Worm (Caenorhabditis elegans) whole organism, young adult: ENCODE measurements around the gene C50C3.12.

Source experiments
- B0019.2 ChIP-seq: fragments of 200-800 bp; sonication (Bioruptor generic); conservative IDR thresholded peaks from 2 replicates; pipeline ENCODE4 v1.3.6; 2022; ENCODE audit warnings: missing genetic modification reagents, missing genetic modification characterization, missing compliant biosample characterization
- B0261.1 ChIP-seq: sonication (generic microtip); optimal IDR thresholded peaks from 2 replicates; lab custom pipeline; 2016; ENCODE audit warnings: mild to moderate bottlenecking, missing genetic modification characterization, moderate library complexity, missing compliant biosample characterization
- C06A6.2 ChIP-seq: fragments of 200-800 bp; sonication (Bioruptor generic); conservative IDR thresholded peaks from 2 replicates; pipeline ENCODE4 v1.3.6; 2022; ENCODE audit warnings: missing genetic modification characterization, missing compliant biosample characterization
- C17E4.6 ChIP-seq: fragments of 200-800 bp; sonication (Bioruptor generic); IDR thresholded peaks from 2 replicates; pipeline ENCODE4 v1.3.6; 2022; ENCODE audit warnings: missing genetic modification reagents, missing genetic modification characterization, missing compliant biosample characterization
- D2030.7 ChIP-seq: fragments of 200-800 bp; sonication (Bioruptor generic); IDR thresholded peaks from 2 replicates; pipeline ENCODE4 v1.3.6; 2022; ENCODE audit warnings: missing genetic modification reagents, missing genetic modification characterization, missing compliant biosample characterization
- F23B12.7 ChIP-seq: sonication (generic microtip); optimal IDR thresholded peaks from 2 replicates; lab custom pipeline; 2017; ENCODE audit warnings: missing genetic modification characterization, mild to moderate bottlenecking, missing compliant biosample characterization, antibody characterized with exemption, moderate library complexity; ENCODE audit not compliant: insufficient read depth
- F49E8.2 ChIP-seq: sonication (generic microtip); optimal IDR thresholded peaks from 3 replicates; lab custom pipeline; 2017; ENCODE audit warnings: missing genetic modification characterization, mild to moderate bottlenecking, missing compliant biosample characterization, antibody characterized with exemption, moderate library complexity; ENCODE audit not compliant: insufficient read depth
- F57A8.1 ChIP-seq: fragments of 200-800 bp; sonication (Bioruptor generic); optimal IDR thresholded peaks from 2 replicates; lab custom pipeline; 2018; ENCODE audit warnings: mild to moderate bottlenecking, missing genetic modification characterization, moderate library complexity, missing compliant biosample characterization
- F57C9.4 ChIP-seq: sonication (generic microtip); optimal IDR thresholded peaks from 2 replicates; lab custom pipeline; 2017; ENCODE audit warnings: mild to moderate bottlenecking, missing genetic modification characterization, missing compliant biosample characterization
- K12H6.12 ChIP-seq: fragments of 200-800 bp; sonication (Bioruptor generic); optimal IDR thresholded peaks from 2 replicates; lab custom pipeline; 2018; ENCODE audit warnings: mild to moderate bottlenecking, missing genetic modification characterization, missing compliant biosample characterization
- Y53G8AR.9 ChIP-seq: fragments of 200-800 bp; sonication (Bioruptor generic); conservative IDR thresholded peaks from 2 replicates; pipeline ENCODE4 v1.3.6; 2022; ENCODE audit warnings: missing genetic modification reagents, missing genetic modification characterization, missing compliant biosample characterization
- Y79H2A.3 ChIP-seq: fragments of 200-800 bp; sonication (Bioruptor generic); conservative IDR thresholded peaks from 2 replicates; pipeline ENCODE4 v1.3.6; 2022; ENCODE audit warnings: missing genetic modification reagents, missing genetic modification characterization, missing compliant biosample characterization
- attf-6 ChIP-seq: fragments of 200-800 bp; sonication (Bioruptor generic); IDR thresholded peaks from 2 replicates; pipeline ENCODE4 v1.3.6; 2022; ENCODE audit warnings: missing genetic modification reagents, missing genetic modification characterization, missing compliant biosample characterization
- cebp-1 ChIP-seq, 2 experiments: fragments of 200-800 bp in 1 of 2; sonication (Bioruptor generic) in 1 of 2; sonication (generic microtip) in 1 of 2; IDR thresholded peaks in 1 of 2; optimal IDR thresholded peaks in 1 of 2; 2 replicates each; pipeline versions ENCODE4 v1.3.6 to Lab custom; 2017 to 2022; ENCODE audit warnings: missing compliant biosample characterization in 2 of 2, missing genetic modification characterization in 2 of 2, mild to moderate bottlenecking in 1 of 2, missing genetic modification reagents in 1 of 2, moderate library complexity in 1 of 2
- ceh-100 ChIP-seq: fragments of 200-800 bp; sonication (Bioruptor generic); IDR thresholded peaks from 2 replicates; pipeline ENCODE4 v1.3.6; 2022; ENCODE audit warnings: missing genetic modification reagents, missing genetic modification characterization, missing compliant biosample characterization
- ceh-27 ChIP-seq: fragments of 200-800 bp; sonication (Bioruptor generic); optimal IDR thresholded peaks from 2 replicates; lab custom pipeline; 2018; ENCODE audit warnings: mild to moderate bottlenecking, missing genetic modification characterization, moderate library complexity, missing compliant biosample characterization
- ceh-58 ChIP-seq: fragments of 200-800 bp; sonication (Bioruptor generic); IDR thresholded peaks from 2 replicates; pipeline ENCODE4 v1.3.6; 2022; ENCODE audit warnings: missing genetic modification characterization, missing compliant biosample characterization
- chd-7 ChIP-seq: sonication (generic microtip); optimal IDR thresholded peaks from 2 replicates; lab custom pipeline; 2016; ENCODE audit warnings: mild to moderate bottlenecking, missing genetic modification characterization, moderate library complexity, missing compliant biosample characterization
- die-1 ChIP-seq: sonication (generic microtip); optimal IDR thresholded peaks from 2 replicates; lab custom pipeline; 2016; ENCODE audit warnings: missing genotype, mild to moderate bottlenecking, missing genetic modification characterization, missing compliant biosample characterization
- ekl-4 ChIP-seq: fragments of 200-800 bp; sonication (Bioruptor generic); IDR thresholded peaks from 2 replicates; pipeline ENCODE4 v1.3.6; 2022; ENCODE audit warnings: missing genetic modification reagents, missing genetic modification characterization, missing compliant biosample characterization
- ets-4 ChIP-seq: fragments of 200-800 bp; sonication (Bioruptor generic); optimal IDR thresholded peaks from 2 replicates; lab custom pipeline; 2018; ENCODE audit warnings: mild to moderate bottlenecking, missing genetic modification characterization, missing compliant biosample characterization
- fkh-3 ChIP-seq: sonication (generic microtip); optimal IDR thresholded peaks from 2 replicates; lab custom pipeline; 2016; ENCODE audit warnings: mild to moderate bottlenecking, missing genetic modification characterization, missing compliant biosample characterization
- hsf-1 ChIP-seq: fragments of 200-800 bp; sonication (Bioruptor generic); IDR thresholded peaks from 2 replicates; pipeline ENCODE4 v1.3.6; 2022; ENCODE audit warnings: missing genetic modification reagents, missing genetic modification characterization, missing compliant biosample characterization
- lin-40 ChIP-seq: sonication (generic microtip); optimal IDR thresholded peaks from 2 replicates; lab custom pipeline; 2016; ENCODE audit warnings: missing genetic modification characterization, mild to moderate bottlenecking, missing compliant biosample characterization, missing genotype, missing genetic modification reagents
- lin-54 ChIP-seq: fragments of 200-800 bp; sonication (Bioruptor generic); optimal IDR thresholded peaks from 2 replicates; lab custom pipeline; 2018; ENCODE audit warnings: mild to moderate bottlenecking, missing genetic modification characterization, missing compliant biosample characterization
- lir-1 ChIP-seq: fragments of 200-800 bp; sonication (Bioruptor generic); conservative IDR thresholded peaks from 2 replicates; pipeline ENCODE4 v1.3.6; 2022; ENCODE audit warnings: missing genetic modification reagents, missing genetic modification characterization, missing compliant biosample characterization
- madf-6 ChIP-seq: fragments of 200-800 bp; sonication (Bioruptor generic); IDR thresholded peaks from 2 replicates; pipeline ENCODE4 v1.3.6; 2022; ENCODE audit warnings: missing genetic modification reagents, missing genetic modification characterization, missing compliant biosample characterization
- madf-8 ChIP-seq: fragments of 200-800 bp; sonication (Bioruptor generic); conservative IDR thresholded peaks from 2 replicates; pipeline ENCODE4 v1.3.6; 2022; ENCODE audit warnings: missing genetic modification reagents, missing genetic modification characterization, missing compliant biosample characterization
- mes-4 ChIP-seq: sonication (generic microtip); optimal IDR thresholded peaks from 2 replicates; lab custom pipeline; 2016; ENCODE audit warnings: missing genotype, missing genetic modification characterization, missing compliant biosample characterization
- nfyb-1 ChIP-seq: fragments of 200-800 bp; sonication (Bioruptor generic); IDR thresholded peaks from 2 replicates; pipeline ENCODE4 v1.3.6; 2022; ENCODE audit warnings: missing genetic modification reagents, missing genetic modification characterization, missing compliant biosample characterization
- pbrm-1 ChIP-seq: fragments of 200-800 bp; sonication (Bioruptor generic); IDR thresholded peaks from 2 replicates; pipeline ENCODE4 v1.3.6; 2022; ENCODE audit warnings: missing genetic modification reagents, missing genetic modification characterization, missing compliant biosample characterization
- pha-4 ChIP-seq: fragments of 150-350 bp; sonication (generic microtip); optimal IDR thresholded peaks from 2 replicates; lab custom pipeline; 2014; ENCODE audit warnings: missing biosample characterization, missing genetic modification reagents, missing genetic modification characterization
- snpc-1.3 ChIP-seq: sonication (generic microtip); optimal IDR thresholded peaks from 2 replicates; lab custom pipeline; 2017; ENCODE audit warnings: missing genetic modification characterization, mild to moderate bottlenecking, missing compliant biosample characterization, antibody characterized with exemption, moderate library complexity, missing genotype, missing genetic modification reagents; ENCODE audit not compliant: insufficient read depth
- snpc-4 ChIP-seq, 5 experiments: fragments of 150-350 bp in 1 of 5; sonication (generic microtip) in 4 of 5; optimal IDR thresholded peaks; 2 replicates each; lab custom pipeline; 2014 to 2018; ENCODE audit warnings: missing genetic modification characterization in 5 of 5, missing biosample characterization in 3 of 5, antibody characterized with exemption in 2 of 5, mild to moderate bottlenecking in 2 of 5, missing compliant biosample characterization in 2 of 5, missing genotype in 2 of 5, moderate library complexity in 2 of 5, missing genetic modification reagents in 1 of 5
- tlf-1 ChIP-seq: fragments of 200-800 bp; sonication (Bioruptor generic); optimal IDR thresholded peaks from 2 replicates; lab custom pipeline; 2018; ENCODE audit warnings: mild to moderate bottlenecking, missing genetic modification characterization, missing compliant biosample characterization
- zfh-2 ChIP-seq: fragments of 200-800 bp; sonication (Bioruptor generic); conservative IDR thresholded peaks from 2 replicates; pipeline ENCODE4 v1.3.6; 2022; ENCODE audit warnings: missing genetic modification reagents, missing genetic modification characterization, missing compliant biosample characterization
- ztf-18 ChIP-seq: sonication (generic microtip); optimal IDR thresholded peaks from 2 replicates; lab custom pipeline; 2016; ENCODE audit warnings: missing genotype, mild to moderate bottlenecking, missing genetic modification characterization, missing compliant biosample characterization

The C50C3.12 gene

DNA sequence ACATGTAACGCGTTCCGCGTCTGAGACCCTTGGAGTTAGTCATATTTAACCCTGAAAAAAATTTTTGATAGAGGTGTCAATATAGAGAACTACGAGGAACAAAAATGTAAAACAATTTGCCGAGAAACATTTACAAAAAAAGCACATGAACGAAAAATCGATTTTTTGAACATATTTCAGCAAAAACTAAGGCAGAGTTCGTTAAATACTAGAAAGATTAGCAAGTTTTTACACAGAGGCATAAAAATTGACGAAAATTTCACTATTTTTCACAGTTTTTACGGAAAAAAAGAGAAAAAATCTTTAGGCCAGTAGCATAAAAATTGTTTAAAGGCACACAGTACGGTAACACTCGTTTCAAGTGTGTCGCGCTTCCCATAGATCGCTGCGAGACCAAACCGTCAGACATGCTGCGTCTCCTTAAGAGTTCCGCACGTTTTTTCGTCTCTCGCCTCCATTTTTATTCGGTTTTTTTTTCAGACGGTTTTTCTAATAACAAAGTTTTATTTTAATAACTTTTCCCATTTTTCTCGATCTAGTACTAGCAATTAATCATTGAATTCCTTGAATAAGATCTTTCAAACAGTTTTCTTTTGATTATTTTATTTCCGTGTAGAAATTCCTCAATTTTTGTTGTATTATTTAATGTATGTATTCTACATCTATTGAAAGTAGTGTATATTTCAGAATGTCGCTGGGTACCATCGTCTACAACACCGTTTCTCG, 46.0 kb upstream of the C50C3.12 start, which contains the start of the genes rpl-21 and C14B9.10 (continued):
- peak; percentile 20; the same call in 1 of the 2 replicates for TF ChIP-seq lir-1 (GFP tag; lab: Robert Waterston, UW)
- TF ChIP-seq C06A6.2 (GFP tag; lab: Robert Waterston, UW): no peak
- TF ChIP-seq die-1 (tag; lab: Kevin White, UChicago): no peak
- peak; percentile 46 for TF ChIP-seq lin-40 (tag; lab: Kevin White, UChicago)
- peak; percentile 82 for TF ChIP-seq F49E8.2
- TF ChIP-seq madf-8 (GFP tag; lab: Robert Waterston, UW): peak; percentile 53
- TF ChIP-seq tlf-1 (GFP tag; lab: Kevin White, UChicago): peak; percentile 82
- TF ChIP-seq K12H6.12: no peak
- no peak for TF ChIP-seq cebp-1 (GFP tag; IDR thresholded peaks at IDR 0.05; lab: Robert Waterston, UW)
- TF ChIP-seq cebp-1 (tag; optimal IDR thresholded peaks at IDR 0.05; lab: Kevin White, UChicago): peak; percentile 64
- no peak for TF ChIP-seq chd-7
- TF ChIP-seq snpc-4 (GFP tag; optimal IDR thresholded peaks at IDR 0.05; lab: Kevin White, UChicago): peak; percentile 48
- peak; percentile 36 to 77 (median 60) for TF ChIP-seq snpc-4 (tag; optimal IDR thresholded peaks at IDR 0.05; lab: Kevin White, UChicago)
- TF ChIP-seq madf-6 (GFP tag; lab: Robert Waterston, UW): peak; percentile 92
- peak; percentile 52; the same call in 1 of the 2 replicates for TF ChIP-seq Y53G8AR.9
- TF ChIP-seq B0019.2 (GFP tag; lab: Robert Waterston, UW): 0 out of 2 replicates have a peak, but pooled peaks have one; percentile 4
- TF ChIP-seq attf-6 (GFP tag; lab: Robert Waterston, UW): no peak
- TF ChIP-seq lin-54: peak; percentile 80
- TF ChIP-seq fkh-3 (tag; lab: Kevin White, UChicago): no peak
- peak; percentile 74 for TF ChIP-seq nfyb-1 (GFP tag; lab: Robert Waterston, UW)
- no peak for TF ChIP-seq F57A8.1 (GFP tag; lab: Kevin White, UChicago)
- peak; percentile 55 for TF ChIP-seq ztf-18 (tag; lab: Kevin White, UChicago)
- no peak for TF ChIP-seq F57C9.4 (tag; lab: Kevin White, UChicago)
- TF ChIP-seq D2030.7 (GFP tag; lab: Robert Waterston, UW): peak; percentile 78
- peak; percentile 79 for TF ChIP-seq ceh-27 (GFP tag; lab: Kevin White, UChicago)
- peak; percentile 66; the same call in 1 of the 2 replicates for TF ChIP-seq ekl-4
- TF ChIP-seq mes-4 (tag; lab: Kevin White, UChicago): peak; percentile 2
- peak; percentile 25; the same call in 1 of the 2 replicates for TF ChIP-seq C17E4.6
- no peak for TF ChIP-seq ceh-58 (GFP tag; lab: Robert Waterston, UW)
- peak; percentile 19; the same call in 1 of the 2 replicates for TF ChIP-seq hsf-1 (GFP tag; lab: Robert Waterston, UW)
- peak; percentile 89 for TF ChIP-seq pbrm-1
- TF ChIP-seq F23B12.7: peak; percentile 83
- no peak for TF ChIP-seq ets-4 (GFP tag; lab: Kevin White, UChicago)
- peak; percentile 52; the same call in 1 of the 2 replicates for TF ChIP-seq ceh-100
- TF ChIP-seq pha-4 (tag; lab: Kevin White, UChicago): peak; percentile 76
- TF ChIP-seq Y79H2A.3 (GFP tag; lab: Robert Waterston, UW): no peak
- peak; percentile 93 for TF ChIP-seq snpc-1.3 (tag; lab: Kevin White, UChicago)

DNA sequence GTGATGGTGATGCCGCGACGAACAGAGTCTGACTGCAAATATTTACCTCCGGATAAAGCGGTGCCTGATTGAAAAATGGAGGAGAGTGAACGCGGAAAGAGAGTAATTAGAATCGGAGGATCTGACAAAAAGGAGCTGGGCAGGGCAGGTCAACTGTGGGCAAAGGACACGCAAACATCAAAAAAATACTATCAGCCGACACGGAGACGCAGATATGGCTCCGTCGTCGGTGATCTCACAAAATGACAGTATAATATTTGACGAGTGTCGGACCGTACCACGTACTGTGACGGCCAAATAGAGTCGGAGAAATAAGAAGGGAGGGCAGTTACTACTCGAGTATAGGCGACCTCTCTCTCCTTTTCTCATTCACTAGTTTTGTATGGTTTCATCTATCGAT, 43.9 kb upstream of the C50C3.12 start:
- TF ChIP-seq zfh-2 (GFP tag; lab: Robert Waterston, UW) (0 out of 2 replicates have a peak, but pooled peaks have one; percentile 9), nfyb-1 (GFP tag; lab: Robert Waterston, UW) (peak; percentile 39; the same call in 1 of the 2 replicates), B0019.2 (GFP tag; lab: Robert Waterston, UW) (no peak), B0261.1 (no peak)
